Worm (Caenorhabditis elegans): ENCODE results near the gene pudl-1.

ce11 chrIV:2785057-2785456, 47.6 kb upstream of the pudl-1 start:
- TF ChIP-seq egl-27 (tag; optimal IDR thresholded peaks at IDR 0.05), result no peak
- no peak for TF ChIP-seq nhr-28 (tag; optimal IDR thresholded peaks at IDR 0.05)

Data from whole organism, L1 larva.